Worm (Caenorhabditis elegans): Measurements from ENCODE around the gene F58G1.7.

The F58G1.7 gene

DNA sequence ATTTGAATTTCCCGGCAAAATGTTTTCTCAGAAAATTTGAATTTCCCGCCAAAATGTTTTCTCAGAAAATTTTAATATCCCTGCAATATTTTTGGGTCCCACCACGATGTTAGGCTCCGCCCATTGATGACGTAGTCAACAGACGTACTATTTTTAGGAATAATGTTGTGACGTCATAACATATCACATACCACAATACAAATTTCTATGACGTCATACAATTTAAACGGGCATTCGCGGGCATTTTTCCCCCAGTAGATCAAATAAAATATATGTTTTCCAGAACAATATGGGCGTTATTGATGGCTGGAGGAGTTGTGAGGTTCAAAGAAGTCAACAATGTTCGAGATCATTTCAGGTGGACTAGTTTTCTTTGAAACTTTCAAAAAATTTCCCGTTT is 18.2 kb upstream of the F58G1.7 start (continued):
- TF ChIP-seq ceh-27 (GFP tag; optimal IDR thresholded peaks at IDR 0.05), result no peak

DNA sequence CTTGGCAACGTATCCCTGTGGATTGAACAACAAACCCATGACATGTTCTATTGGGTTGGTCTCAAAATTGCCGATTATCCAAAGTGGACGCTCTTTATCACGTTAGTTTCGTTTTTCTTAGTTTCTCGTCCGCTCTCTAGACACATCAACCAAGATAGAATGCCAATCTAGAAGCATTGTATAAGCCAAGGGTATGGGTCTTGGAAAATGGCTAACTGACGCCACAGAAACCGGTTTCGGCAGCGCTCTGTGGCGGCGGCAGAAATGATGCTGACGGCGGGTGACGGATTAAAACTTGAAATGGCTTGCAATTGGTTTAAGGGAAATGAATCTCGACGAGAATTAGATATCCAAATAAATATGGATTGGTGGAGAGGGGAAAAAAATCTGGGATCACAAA is 17.5 kb upstream of the F58G1.7 start:
- TF ChIP-seq lag-1 (GFP tag; IDR thresholded peaks at IDR 0.05) (no peak), cebp-2 (GFP tag; IDR thresholded peaks at IDR 0.05) (no peak), ceh-58 (GFP tag; IDR thresholded peaks at IDR 0.05) (no peak)

- no peak for TF ChIP-seq F10E7.11 (tag; optimal IDR thresholded peaks at IDR 0.05)
- no peak for TF ChIP-seq ccch-3 (GFP tag; optimal IDR thresholded peaks at IDR 0.05)
- no peak for TF ChIP-seq F49E8.2 (tag; optimal IDR thresholded peaks at IDR 0.05; ENCODE audit: insufficient read depth)
- no peak for TF ChIP-seq madf-6 (GFP tag; IDR thresholded peaks at IDR 0.05)
- TF ChIP-seq Y56A3A.18 (GFP tag; IDR thresholded peaks at IDR 0.05), result no peak
- no peak for TF ChIP-seq ets-4 (GFP tag; optimal IDR thresholded peaks at IDR 0.05)
- no peak for TF ChIP-seq B0019.2 (GFP tag; conservative IDR thresholded peaks at IDR 0.05)
- TF ChIP-seq hsf-1 (GFP tag; IDR thresholded peaks at IDR 0.05), result no peak
- TF ChIP-seq nfya-1 (tag; optimal IDR thresholded peaks at IDR 0.05; ENCODE audit: borderline replicate concordance, insufficient read depth), result no peak
- TF ChIP-seq ceh-100 (GFP tag; IDR thresholded peaks at IDR 0.05), result no peak
- no peak for TF ChIP-seq F57A8.1 (GFP tag; optimal IDR thresholded peaks at IDR 0.05)
- TF ChIP-seq mxl-1 (tag; optimal IDR thresholded peaks at IDR 0.05), result no peak
- no peak for TF ChIP-seq T07F8.4 (tag; optimal IDR thresholded peaks at IDR 0.05)
- TF ChIP-seq C17E4.6 (GFP tag; IDR thresholded peaks at IDR 0.05), result no peak
- TF ChIP-seq madf-3 (GFP tag; IDR thresholded peaks at IDR 0.05), result no peak
- no peak for TF ChIP-seq aptf-3 (GFP tag; IDR thresholded peaks at IDR 0.05)
- TF ChIP-seq gei-17 (GFP tag; optimal IDR thresholded peaks at IDR 0.05), result no peak
- no peak for TF ChIP-seq F52B5.7 (tag; optimal IDR thresholded peaks at IDR 0.05)
- no peak for TF ChIP-seq tlf-1 (GFP tag; optimal IDR thresholded peaks at IDR 0.05)
Measured at ce11 chrII:12965538-12965588, 17.3 kb upstream of the F58G1.7 start, which contains the start of gene ptr-18. Gene ptr-18 (plus strand): TSS chrII:12965546.

- TF ChIP-seq ekl-4 (GFP tag; IDR thresholded peaks at IDR 0.05), result no peak
- TF ChIP-seq pbrm-1 (GFP tag; IDR thresholded peaks at IDR 0.05), result no peak
Measured at ce11 chrII:12965138-12965537, 17.1 kb upstream of the F58G1.7 start.

DNA sequence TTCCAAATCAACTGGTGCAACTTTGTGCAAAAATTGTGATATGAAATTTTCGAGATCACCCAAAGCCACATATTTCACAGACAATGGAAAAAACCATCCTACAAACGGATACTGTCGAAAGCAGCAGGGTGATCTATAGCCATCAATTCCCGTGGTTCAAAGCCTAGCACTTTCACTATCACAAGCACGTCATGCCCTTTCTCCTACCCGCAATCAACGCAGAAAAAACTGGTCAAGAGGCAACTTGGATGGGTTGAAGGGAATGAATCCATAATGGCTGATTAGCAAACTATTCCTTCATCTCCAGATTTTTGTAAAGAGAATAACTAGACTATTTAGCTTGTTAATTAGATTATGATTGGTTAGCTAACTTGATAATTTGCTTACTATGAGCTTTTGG is 13.7 kb upstream of the F58G1.7 start:
- TF ChIP-seq somi-1 (GFP tag; optimal IDR thresholded peaks at IDR 0.05) (no peak), aptf-2 (GFP tag; conservative IDR thresholded peaks at IDR 0.05) (no peak), B0035.1 (tag; optimal IDR thresholded peaks at IDR 0.05) (no peak), F10E7.11 (tag; optimal IDR thresholded peaks at IDR 0.05) (no peak), lin-40 (tag; optimal IDR thresholded peaks at IDR 0.05) (no peak), C06A6.2 (GFP tag; conservative IDR thresholded peaks at IDR 0.05) (no peak), sdz-38 (tag; optimal IDR thresholded peaks at IDR 0.05) (no peak), sptf-2 (GFP tag; optimal IDR thresholded peaks at IDR 0.05) (no peak), ztf-22 (GFP tag; optimal IDR thresholded peaks at IDR 0.05) (no peak), F52B5.7 (tag; optimal IDR thresholded peaks at IDR 0.05) (no peak)

DNA sequence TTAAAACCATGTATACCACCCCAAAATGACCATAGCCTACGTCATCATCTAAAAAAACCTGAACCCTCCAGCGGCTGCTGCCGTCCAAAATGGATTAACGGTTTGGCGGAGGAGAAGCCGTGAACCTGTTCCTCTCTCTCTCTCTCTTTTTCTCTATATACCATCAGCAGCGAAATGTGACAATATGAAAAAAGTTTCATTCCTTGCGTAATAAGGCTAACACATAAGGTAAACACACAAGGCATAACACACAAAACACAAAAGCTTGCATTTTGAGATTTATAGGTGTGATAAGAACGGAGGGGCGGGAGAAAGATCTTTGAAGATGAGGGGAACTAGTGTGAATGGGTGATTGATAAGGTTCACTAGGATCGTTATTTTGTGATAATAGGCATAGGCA is 13.2 kb upstream of the F58G1.7 start:
- no peak for TF ChIP-seq nfya-1 (tag; optimal IDR thresholded peaks at IDR 0.05; ENCODE audit: borderline replicate concordance, insufficient read depth)
- no peak for TF ChIP-seq C17E4.6 (GFP tag; IDR thresholded peaks at IDR 0.05)
- TF ChIP-seq B0261.1 (tag; optimal IDR thresholded peaks at IDR 0.05), result no peak
- no peak for TF ChIP-seq aptf-3 (GFP tag; IDR thresholded peaks at IDR 0.05)
- no peak for TF ChIP-seq rec-8 (tag; optimal IDR thresholded peaks at IDR 0.05)
- TF ChIP-seq F39B2.1 (GFP tag; IDR thresholded peaks at IDR 0.05), result no peak
- TF ChIP-seq cebp-1 (GFP tag; IDR thresholded peaks at IDR 0.05), result no peak
- no peak for TF ChIP-seq cebp-1 (tag; optimal IDR thresholded peaks at IDR 0.05)
- no peak for TF ChIP-seq madf-8 (GFP tag; conservative IDR thresholded peaks at IDR 0.05)
- TF ChIP-seq nhr-27 (tag; optimal IDR thresholded peaks at IDR 0.05), result no peak
- no peak for TF ChIP-seq B0336.3 (GFP tag; IDR thresholded peaks at IDR 0.05)
- TF ChIP-seq tbp1 (GFP tag; optimal IDR thresholded peaks at IDR 0.05), result no peak
- TF ChIP-seq egl-44 (GFP tag; IDR thresholded peaks at IDR 0.05), result no peak
- TF ChIP-seq athp-1 (tag; optimal IDR thresholded peaks at IDR 0.05), result no peak

All from whole organism, young adult.